Fruit fly (Drosophila melanogaster): ENCODE measurements around the gene Lrch.

DNA sequence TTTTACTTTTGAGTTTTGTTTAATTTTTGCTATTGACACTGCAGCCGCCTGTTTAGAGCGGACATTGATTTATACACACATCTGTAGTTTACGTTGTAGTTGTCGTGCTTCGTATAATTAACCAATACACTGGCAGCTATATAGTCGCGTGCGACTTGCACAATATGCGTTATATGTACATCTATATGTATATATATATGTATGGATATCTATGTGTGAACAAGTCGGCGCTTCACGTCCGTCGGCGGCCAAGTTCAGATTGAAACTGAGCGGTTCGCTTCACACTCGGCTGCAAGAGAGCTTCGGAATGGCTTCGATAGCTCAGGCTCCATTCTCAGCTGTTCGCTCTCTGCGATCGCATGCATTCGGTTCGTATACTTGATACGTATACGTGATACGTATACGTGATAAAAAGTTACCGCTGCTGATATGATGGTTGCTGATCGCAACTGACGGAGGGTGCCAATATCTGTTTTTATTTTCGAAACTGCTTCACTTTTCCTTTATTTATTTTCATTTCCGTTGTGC is 44.1 kb upstream of the Lrch start:
- no peak for TF ChIP-seq CG8478 (optimal IDR thresholded peaks at IDR 0.05)
- no peak for TF ChIP-seq CTCF (optimal IDR thresholded peaks at IDR 0.05)

Data from S2 (cell line).